Worm (Caenorhabditis elegans): Measurements from ENCODE around the gene ZK643.5.

DNA sequence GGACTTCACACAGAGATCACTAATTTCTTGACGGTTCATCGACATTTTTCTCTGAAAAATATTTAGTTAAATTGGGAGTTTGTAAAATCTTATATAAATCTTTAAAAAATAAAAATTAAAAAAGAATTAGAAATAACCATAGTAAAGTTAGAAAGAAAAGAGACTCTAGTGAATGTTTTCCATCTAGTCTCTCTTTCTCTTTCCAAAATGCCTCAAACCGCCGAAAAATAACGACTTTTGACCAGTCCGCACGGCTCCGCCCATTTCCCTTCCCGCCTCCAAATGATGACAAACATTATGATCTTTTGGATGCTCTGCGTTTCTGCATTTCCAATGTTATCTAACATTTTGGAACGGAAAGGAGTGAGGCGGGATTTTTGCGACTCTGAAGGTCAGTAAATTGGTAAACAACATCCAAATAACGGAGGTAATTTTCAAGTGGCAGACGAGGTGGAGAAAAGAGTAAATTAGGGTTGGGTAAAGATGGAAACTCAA is 32.7 kb downstream of the ZK643.5 start, which contains the start of gene glb-1:
- TF ChIP-seq unc-62 (GFP tag; optimal IDR thresholded peaks at IDR 0.05) (no peak), ztf-11 (tag; optimal IDR thresholded peaks at IDR 0.05) (no peak), ces-1 (GFP tag; optimal IDR thresholded peaks at IDR 0.05) (no peak), sem-2 (GFP tag; optimal IDR thresholded peaks at IDR 0.05) (no peak), nhr-237 (tag; optimal IDR thresholded peaks at IDR 0.05) (no peak), nhr-12 (tag; optimal IDR thresholded peaks at IDR 0.05) (no peak), mab-5 (tag; optimal IDR thresholded peaks at IDR 0.05) (no peak), unc-39 (tag; optimal IDR thresholded peaks at IDR 0.05) (no peak), ceh-43 (GFP tag; optimal IDR thresholded peaks at IDR 0.05) (no peak), elt-3 (tag; optimal IDR thresholded peaks at IDR 0.05) (no peak), zip-8 (tag; optimal IDR thresholded peaks at IDR 0.05) (no peak), lsy-2 (tag; optimal IDR thresholded peaks at IDR 0.05) (no peak), nhr-76 (tag; optimal IDR thresholded peaks at IDR 0.05) (no peak), nhr-2 (tag; optimal IDR thresholded peaks at IDR 0.05) (no peak)
